Fruit fly (Drosophila melanogaster) S2 (cell line): ENCODE results near the gene CG5386.
"Not testable (repeated sequence)": the region's sequence is repeated elsewhere in the genome, so short reads cannot be mapped to it uniquely, and the experiment has no call there.

Experiments used
- CG8478 ChIP-seq: fragments of >200 bp; optimal IDR thresholded peaks from 2 replicates; lab custom pipeline; 2018
- CTCF ChIP-seq, 2 experiments: fragments of >200 bp; optimal IDR thresholded peaks; 2 replicates each; lab custom pipeline; 2018

Gene CG5386

dm6 chr3R:22300064-22300463, 42.0 kb downstream of the CG5386 start:
- TF ChIP-seq CG8478 (lab: Kevin White, UChicago): no peak
- no peak for TF ChIP-seq CTCF (optimal IDR thresholded peaks at IDR 0.05; lab: Kevin White, UChicago)

- not testable (repeated sequence) for TF ChIP-seq CTCF (optimal IDR thresholded peaks at IDR 0.05; lab: Kevin White, UChicago); CG8478 (lab: Kevin White, UChicago)
Observed at dm6 chr3R:22298505-22298904, 43.5 kb downstream of the CG5386 start, which contains the start of gene CG7084. Gene CG7084 (plus strand): TSS chr3R:22298805.
